Worm (Caenorhabditis elegans) whole organism, young adult: ENCODE measurements around the gene T05C12.1.
A peak's percentile ranks its signal among the peaks of the same experiment; 100 is the strongest.

ENCODE experiments used
- B0019.2 ChIP-seq: fragments of 200-800 bp; sonication (Bioruptor generic); conservative IDR thresholded peaks from 2 replicates; pipeline ENCODE4 v1.3.6; 2022; ENCODE audit warnings: missing genetic modification reagents, missing genetic modification characterization, missing compliant biosample characterization
- B0035.1 ChIP-seq: sonication (generic microtip); optimal IDR thresholded peaks from 2 replicates; lab custom pipeline; 2016; ENCODE audit warnings: missing genetic modification characterization, mild to moderate bottlenecking, missing compliant biosample characterization, missing genotype, missing genetic modification reagents
- B0336.3 ChIP-seq: fragments of 200-800 bp; sonication (Bioruptor generic); IDR thresholded peaks from 2 replicates; pipeline ENCODE4 v1.3.6; 2022; ENCODE audit warnings: missing genetic modification characterization, missing compliant biosample characterization
- F10E7.11 ChIP-seq: sonication (generic microtip); optimal IDR thresholded peaks from 2 replicates; lab custom pipeline; 2017; ENCODE audit warnings: mild to moderate bottlenecking, missing genetic modification characterization, moderate library complexity, missing compliant biosample characterization
- F49E8.2 ChIP-seq: sonication (generic microtip); optimal IDR thresholded peaks from 3 replicates; lab custom pipeline; 2017; ENCODE audit warnings: missing genetic modification characterization, mild to moderate bottlenecking, missing compliant biosample characterization, antibody characterized with exemption, moderate library complexity; ENCODE audit not compliant: insufficient read depth
- F55B11.4 ChIP-seq: sonication (generic microtip); optimal IDR thresholded peaks from 2 replicates; lab custom pipeline; 2016; ENCODE audit warnings: missing compliant biosample characterization, missing genetic modification characterization, borderline replicate concordance; ENCODE audit not compliant: insufficient read depth
- F57A8.1 ChIP-seq: fragments of 200-800 bp; sonication (Bioruptor generic); optimal IDR thresholded peaks from 2 replicates; lab custom pipeline; 2018; ENCODE audit warnings: mild to moderate bottlenecking, missing genetic modification characterization, moderate library complexity, missing compliant biosample characterization
- T26A5.8 ChIP-seq: sonication (generic microtip); optimal IDR thresholded peaks from 2 replicates; lab custom pipeline; 2016; ENCODE audit warnings: missing genetic modification characterization, missing compliant biosample characterization
- Y53F4B.3 ChIP-seq: fragments of 200-800 bp; sonication (Bioruptor generic); IDR thresholded peaks from 2 replicates; pipeline ENCODE4 v1.3.6; 2022; ENCODE audit warnings: missing genetic modification reagents, missing genetic modification characterization, missing compliant biosample characterization
- ZK185.1 ChIP-seq: sonication (generic microtip); optimal IDR thresholded peaks from 2 replicates; lab custom pipeline; 2016; ENCODE audit warnings: mild to moderate bottlenecking, missing genetic modification characterization, missing compliant biosample characterization; ENCODE audit not compliant: poor library complexity, severe bottlenecking
- attf-3 ChIP-seq: fragments of 200-800 bp; sonication (Bioruptor generic); conservative IDR thresholded peaks from 2 replicates; pipeline ENCODE4 v1.3.6; 2022; ENCODE audit warnings: missing genetic modification reagents, missing genetic modification characterization, missing compliant biosample characterization
- attf-5 ChIP-seq: fragments of 200-800 bp; sonication (Bioruptor generic); optimal IDR thresholded peaks from 2 replicates; lab custom pipeline; 2018; ENCODE audit warnings: mild to moderate bottlenecking, missing genetic modification characterization, missing compliant biosample characterization
- attf-6 ChIP-seq: fragments of 200-800 bp; sonication (Bioruptor generic); IDR thresholded peaks from 2 replicates; pipeline ENCODE4 v1.3.6; 2022; ENCODE audit warnings: missing genetic modification reagents, missing genetic modification characterization, missing compliant biosample characterization
- bed-1 ChIP-seq: fragments of 200-800 bp; sonication (Bioruptor generic); IDR thresholded peaks from 2 replicates; pipeline ENCODE4 v1.3.6; 2022; ENCODE audit warnings: missing genetic modification reagents, missing genetic modification characterization, missing compliant biosample characterization
- ccch-3 ChIP-seq: fragments of 200-800 bp; sonication (Bioruptor generic); optimal IDR thresholded peaks from 2 replicates; lab custom pipeline; 2018; ENCODE audit warnings: mild to moderate bottlenecking, missing genetic modification characterization, missing compliant biosample characterization
- cebp-1 ChIP-seq, 2 experiments: fragments of 200-800 bp in 1 of 2; sonication (Bioruptor generic) in 1 of 2; sonication (generic microtip) in 1 of 2; IDR thresholded peaks in 1 of 2; optimal IDR thresholded peaks in 1 of 2; 2 replicates each; pipeline versions ENCODE4 v1.3.6 to Lab custom; 2017 to 2022; ENCODE audit warnings: missing compliant biosample characterization in 2 of 2, missing genetic modification characterization in 2 of 2, mild to moderate bottlenecking in 1 of 2, missing genetic modification reagents in 1 of 2, moderate library complexity in 1 of 2
- ceh-100 ChIP-seq: fragments of 200-800 bp; sonication (Bioruptor generic); IDR thresholded peaks from 2 replicates; pipeline ENCODE4 v1.3.6; 2022; ENCODE audit warnings: missing genetic modification reagents, missing genetic modification characterization, missing compliant biosample characterization
- ceh-27 ChIP-seq: fragments of 200-800 bp; sonication (Bioruptor generic); optimal IDR thresholded peaks from 2 replicates; lab custom pipeline; 2018; ENCODE audit warnings: mild to moderate bottlenecking, missing genetic modification characterization, moderate library complexity, missing compliant biosample characterization
- ceh-58 ChIP-seq: fragments of 200-800 bp; sonication (Bioruptor generic); IDR thresholded peaks from 2 replicates; pipeline ENCODE4 v1.3.6; 2022; ENCODE audit warnings: missing genetic modification characterization, missing compliant biosample characterization
- dpl-1 ChIP-seq: fragments of 150-350 bp; optimal IDR thresholded peaks from 2 replicates; lab custom pipeline; 2014; ENCODE audit warnings: missing biosample characterization, missing genetic modification reagents, missing genetic modification characterization
- ets-4 ChIP-seq: fragments of 200-800 bp; sonication (Bioruptor generic); optimal IDR thresholded peaks from 2 replicates; lab custom pipeline; 2018; ENCODE audit warnings: mild to moderate bottlenecking, missing genetic modification characterization, missing compliant biosample characterization
- fkh-3 ChIP-seq: sonication (generic microtip); optimal IDR thresholded peaks from 2 replicates; lab custom pipeline; 2016; ENCODE audit warnings: mild to moderate bottlenecking, missing genetic modification characterization, missing compliant biosample characterization
- him-1 ChIP-seq: sonication (generic microtip); optimal IDR thresholded peaks from 2 replicates; lab custom pipeline; 2016; ENCODE audit warnings: missing genotype, missing genetic modification reagents, missing genetic modification characterization, missing compliant biosample characterization
- hmg-1.2 ChIP-seq: fragments of 200-800 bp; sonication (Bioruptor generic); IDR thresholded peaks from 2 replicates; pipeline ENCODE4 v1.3.6; 2022; ENCODE audit warnings: missing genetic modification reagents, missing genetic modification characterization, missing compliant biosample characterization
- hsf-1 ChIP-seq: fragments of 200-800 bp; sonication (Bioruptor generic); IDR thresholded peaks from 2 replicates; pipeline ENCODE4 v1.3.6; 2022; ENCODE audit warnings: missing genetic modification reagents, missing genetic modification characterization, missing compliant biosample characterization
- let-526 ChIP-seq: fragments of 200-800 bp; sonication (Bioruptor generic); IDR thresholded peaks from 2 replicates; pipeline ENCODE4 v1.3.6; 2022; ENCODE audit warnings: missing genetic modification reagents, missing genetic modification characterization, missing compliant biosample characterization
- let-607 ChIP-seq, 2 experiments: fragments of 200-800 bp in 1 of 2; sonication (Bioruptor generic) in 1 of 2; sonication (generic microtip) in 1 of 2; optimal IDR thresholded peaks; 2 replicates each; lab custom pipeline; 2016 to 2018; ENCODE audit warnings: mild to moderate bottlenecking in 2 of 2, missing compliant biosample characterization in 2 of 2, missing genetic modification characterization in 2 of 2, moderate library complexity in 2 of 2, missing genotype in 1 of 2
- lin-35 ChIP-seq, 3 experiments: fragments of 150-350 bp in 2 of 3; sonication (generic microtip) in 1 of 3; optimal IDR thresholded peaks; 2 replicates each; lab custom pipeline; 2014 to 2018; ENCODE audit warnings: missing biosample characterization in 3 of 3, missing genetic modification characterization in 3 of 3, missing genetic modification reagents in 3 of 3
- lin-54 ChIP-seq: fragments of 200-800 bp; sonication (Bioruptor generic); optimal IDR thresholded peaks from 2 replicates; lab custom pipeline; 2018; ENCODE audit warnings: mild to moderate bottlenecking, missing genetic modification characterization, missing compliant biosample characterization
- madf-3 ChIP-seq: fragments of 200-800 bp; sonication (Bioruptor generic); IDR thresholded peaks from 2 replicates; pipeline ENCODE4 v1.3.6; 2022; ENCODE audit warnings: missing genetic modification reagents, missing genetic modification characterization, missing compliant biosample characterization
- madf-6 ChIP-seq: fragments of 200-800 bp; sonication (Bioruptor generic); IDR thresholded peaks from 2 replicates; pipeline ENCODE4 v1.3.6; 2022; ENCODE audit warnings: missing genetic modification reagents, missing genetic modification characterization, missing compliant biosample characterization
- madf-8 ChIP-seq: fragments of 200-800 bp; sonication (Bioruptor generic); conservative IDR thresholded peaks from 2 replicates; pipeline ENCODE4 v1.3.6; 2022; ENCODE audit warnings: missing genetic modification reagents, missing genetic modification characterization, missing compliant biosample characterization
- mel-28 ChIP-seq: sonication (generic microtip); optimal IDR thresholded peaks from 2 replicates; lab custom pipeline; 2016; ENCODE audit warnings: borderline replicate concordance, mild to moderate bottlenecking, missing genetic modification characterization, missing compliant biosample characterization
- nfya-2 ChIP-seq: fragments of 200-800 bp; sonication (Bioruptor generic); IDR thresholded peaks from 2 replicates; pipeline ENCODE4 v1.3.6; 2022; ENCODE audit warnings: missing genetic modification reagents, missing genetic modification characterization, missing compliant biosample characterization
- nfyb-1 ChIP-seq: fragments of 200-800 bp; sonication (Bioruptor generic); IDR thresholded peaks from 2 replicates; pipeline ENCODE4 v1.3.6; 2022; ENCODE audit warnings: missing genetic modification reagents, missing genetic modification characterization, missing compliant biosample characterization
- rcor-1 ChIP-seq: fragments of 200-800 bp; sonication (Bioruptor generic); IDR thresholded peaks from 2 replicates; pipeline ENCODE4 v1.3.6; 2022; ENCODE audit warnings: missing genetic modification reagents, missing genetic modification characterization, missing compliant biosample characterization
- repo-1 ChIP-seq: sonication (generic microtip); optimal IDR thresholded peaks from 2 replicates; lab custom pipeline; 2017; ENCODE audit warnings: mild to moderate bottlenecking, missing genetic modification characterization, missing compliant biosample characterization
- rpc-1 ChIP-seq, 2 experiments: fragments of 150-350 bp in 1 of 2; sonication (generic microtip) in 1 of 2; optimal IDR thresholded peaks; 2 replicates each; lab custom pipeline; 2014 to 2018; ENCODE audit warnings: missing biosample characterization in 1 of 2, missing genetic modification characterization in 1 of 2, missing genetic modification reagents in 1 of 2, missing genotype in 1 of 2
- snpc-1.1 ChIP-seq: sonication (generic microtip); optimal IDR thresholded peaks from 2 replicates; lab custom pipeline; 2017; ENCODE audit warnings: missing genetic modification characterization, mild to moderate bottlenecking, missing compliant biosample characterization, antibody characterized with exemption, moderate library complexity, missing genotype, missing genetic modification reagents; ENCODE audit not compliant: insufficient read depth
- snpc-4 ChIP-seq, 5 experiments: fragments of 150-350 bp in 1 of 5; sonication (generic microtip) in 4 of 5; optimal IDR thresholded peaks; 2 replicates each; lab custom pipeline; 2014 to 2018; ENCODE audit warnings: missing genetic modification characterization in 5 of 5, missing biosample characterization in 3 of 5, antibody characterized with exemption in 2 of 5, mild to moderate bottlenecking in 2 of 5, missing compliant biosample characterization in 2 of 5, missing genotype in 2 of 5, moderate library complexity in 2 of 5, missing genetic modification reagents in 1 of 5
- tlf-1 ChIP-seq: fragments of 200-800 bp; sonication (Bioruptor generic); optimal IDR thresholded peaks from 2 replicates; lab custom pipeline; 2018; ENCODE audit warnings: mild to moderate bottlenecking, missing genetic modification characterization, missing compliant biosample characterization
- zfh-2 ChIP-seq: fragments of 200-800 bp; sonication (Bioruptor generic); conservative IDR thresholded peaks from 2 replicates; pipeline ENCODE4 v1.3.6; 2022; ENCODE audit warnings: missing genetic modification reagents, missing genetic modification characterization, missing compliant biosample characterization
- ztf-18 ChIP-seq: sonication (generic microtip); optimal IDR thresholded peaks from 2 replicates; lab custom pipeline; 2016; ENCODE audit warnings: missing genotype, mild to moderate bottlenecking, missing genetic modification characterization, missing compliant biosample characterization
- ztf-25 ChIP-seq: fragments of 200-800 bp; sonication (Bioruptor generic); IDR thresholded peaks from 2 replicates; pipeline ENCODE4 v1.3.6; 2022; ENCODE audit warnings: missing genetic modification reagents, missing genetic modification characterization, missing compliant biosample characterization
- ztf-26 ChIP-seq: sonication (generic microtip); optimal IDR thresholded peaks from 2 replicates; lab custom pipeline; 2017; ENCODE audit warnings: missing genetic modification characterization, missing compliant biosample characterization
- ztf-3 ChIP-seq: fragments of 200-800 bp; sonication (Bioruptor generic); optimal IDR thresholded peaks from 2 replicates; lab custom pipeline; 2018; ENCODE audit warnings: mild to moderate bottlenecking, missing genetic modification characterization, missing compliant biosample characterization

Gene T05C12.1

ce11 chrII:8144543-8144942 lies 28.9 kb upstream of the T05C12.1 start, which contains the start of gene F10B5.2:
Gene F10B5.2, plus strand, starts transcription at chrII:8144762.
- TF ChIP-seq lin-35 (GFP tag; optimal IDR thresholded peaks at IDR 0.05; lab: Kevin White, UChicago) (peak in 1 of 3 experiments; percentile 5), Y53F4B.3 (GFP tag; lab: Robert Waterston, UW) (no peak), let-607 (tag; optimal IDR thresholded peaks at IDR 0.05; lab: Kevin White, UChicago) (no peak), ceh-27 (GFP tag; lab: Kevin White, UChicago) (no peak), F55B11.4 (tag; lab: Kevin White, UChicago) (no peak), ets-4 (no peak), T26A5.8 (tag; lab: Kevin White, UChicago) (no peak), cebp-1 (GFP tag; IDR thresholded peaks at IDR 0.05; lab: Robert Waterston, UW) (no peak), cebp-1 (tag; optimal IDR thresholded peaks at IDR 0.05; lab: Kevin White, UChicago) (no peak), fkh-3 (no peak), repo-1 (no peak), B0019.2 (GFP tag; lab: Robert Waterston, UW) (no peak), hsf-1 (GFP tag; lab: Robert Waterston, UW) (peak; percentile 66; the same call in 1 of the 2 replicates), bed-1 (GFP tag; lab: Robert Waterston, UW) (no peak), ZK185.1 (no peak), snpc-1.1 (no peak), him-1 (peak; percentile 44), B0336.3 (GFP tag; lab: Robert Waterston, UW) (peak; percentile 68; the same call in 1 of the 2 replicates), madf-6 (GFP tag; lab: Robert Waterston, UW) (peak; percentile 58), madf-3 (GFP tag; lab: Robert Waterston, UW) (peak; percentile 51; the same call in 1 of the 2 replicates), let-526 (GFP tag; lab: Robert Waterston, UW) (no peak), ztf-26 (no peak), F49E8.2 (peak; percentile 53), attf-3 (GFP tag; lab: Robert Waterston, UW) (no peak), snpc-4 (GFP tag; optimal IDR thresholded peaks at IDR 0.05; lab: Kevin White, UChicago) (peak; percentile 9), snpc-4 (tag; optimal IDR thresholded peaks at IDR 0.05; lab: Kevin White, UChicago) (no peak), zfh-2 (GFP tag; lab: Robert Waterston, UW) (no peak), attf-6 (GFP tag; lab: Robert Waterston, UW) (peak; percentile 42; the same call in 1 of the 2 replicates), mel-28 (tag; lab: Kevin White, UChicago) (no peak), ztf-25 (0 out of 2 replicates have a peak, but pooled peaks have one; percentile 29), dpl-1 (GFP tag; lab: Kevin White, UChicago) (peak; percentile 3), madf-8 (GFP tag; lab: Robert Waterston, UW) (no peak), ccch-3 (no peak), lin-54 (GFP tag; lab: Kevin White, UChicago) (peak; percentile 51), hmg-1.2 (GFP tag; lab: Robert Waterston, UW) (peak; percentile 39), tlf-1 (peak; percentile 38), nfya-2 (GFP tag; lab: Robert Waterston, UW) (no peak), nfyb-1 (GFP tag; lab: Robert Waterston, UW) (no peak; the same call in 1 of the 2 replicates), ceh-100 (GFP tag; lab: Robert Waterston, UW) (peak; percentile 22; the same call in 1 of the 2 replicates), ztf-18 (tag; lab: Kevin White, UChicago) (no peak), F57A8.1 (GFP tag; lab: Kevin White, UChicago) (peak; percentile 7), B0035.1 (no peak), attf-5 (GFP tag; lab: Kevin White, UChicago) (no peak), ztf-3 (no peak), F10E7.11 (tag; lab: Kevin White, UChicago) (no peak), rcor-1 (GFP tag; lab: Robert Waterston, UW) (0 out of 2 replicates have a peak, but pooled peaks have one; percentile 42), ceh-58 (GFP tag; lab: Robert Waterston, UW) (no peak), rpc-1 (optimal IDR thresholded peaks at IDR 0.05; lab: Kevin White, UChicago) (no peak), rpc-1 (tag; optimal IDR thresholded peaks at IDR 0.05; lab: Kevin White, UChicago) (no peak)
